Worm (Caenorhabditis elegans) whole organism, young adult: Measurements from ENCODE around the gene K02C4.5.
A peak's percentile ranks its signal among the peaks of the same experiment; 100 is the strongest.

ENCODE experiments used
- D2030.7 ChIP-seq: fragments of 200-800 bp; sonication (Bioruptor generic); IDR thresholded peaks from 2 replicates; pipeline ENCODE4 v1.3.6; 2022; ENCODE audit warnings: missing genetic modification reagents, missing genetic modification characterization, missing compliant biosample characterization
- F10E7.11 ChIP-seq: sonication (generic microtip); optimal IDR thresholded peaks from 2 replicates; lab custom pipeline; 2017; ENCODE audit warnings: mild to moderate bottlenecking, missing genetic modification characterization, moderate library complexity, missing compliant biosample characterization
- F22D6.2 ChIP-seq: sonication (generic microtip); optimal IDR thresholded peaks from 2 replicates; lab custom pipeline; 2016; ENCODE audit warnings: mild to moderate bottlenecking, missing genetic modification characterization, missing compliant biosample characterization
- F23B12.7 ChIP-seq: sonication (generic microtip); optimal IDR thresholded peaks from 2 replicates; lab custom pipeline; 2017; ENCODE audit warnings: missing genetic modification characterization, mild to moderate bottlenecking, missing compliant biosample characterization, antibody characterized with exemption, moderate library complexity; ENCODE audit not compliant: insufficient read depth
- F37B4.10 ChIP-seq: fragments of 200-800 bp; sonication (Bioruptor generic); IDR thresholded peaks from 2 replicates; pipeline ENCODE4 v1.3.6; 2022; ENCODE audit warnings: missing genetic modification characterization, missing compliant biosample characterization
- F49E8.2 ChIP-seq: sonication (generic microtip); optimal IDR thresholded peaks from 3 replicates; lab custom pipeline; 2017; ENCODE audit warnings: missing genetic modification characterization, mild to moderate bottlenecking, missing compliant biosample characterization, antibody characterized with exemption, moderate library complexity; ENCODE audit not compliant: insufficient read depth
- K11D2.4 ChIP-seq: fragments of 200-800 bp; sonication (Bioruptor generic); IDR thresholded peaks from 2 replicates; pipeline ENCODE4 v1.3.6; 2022; ENCODE audit warnings: missing genetic modification reagents, missing genetic modification characterization, missing compliant biosample characterization
- T26A5.8 ChIP-seq: sonication (generic microtip); optimal IDR thresholded peaks from 2 replicates; lab custom pipeline; 2016; ENCODE audit warnings: missing genetic modification characterization, missing compliant biosample characterization
- Y79H2A.3 ChIP-seq: fragments of 200-800 bp; sonication (Bioruptor generic); conservative IDR thresholded peaks from 2 replicates; pipeline ENCODE4 v1.3.6; 2022; ENCODE audit warnings: missing genetic modification reagents, missing genetic modification characterization, missing compliant biosample characterization
- akir-1 ChIP-seq: fragments of 200-800 bp; sonication (Bioruptor generic); optimal IDR thresholded peaks from 2 replicates; lab custom pipeline; 2018; ENCODE audit warnings: mild to moderate bottlenecking, missing genetic modification characterization, moderate library complexity, missing compliant biosample characterization
- ama-1 ChIP-seq, 3 experiments: fragments of 150-350 bp in 1 of 3; sonication (generic microtip) in 2 of 3; optimal IDR thresholded peaks; 2 replicates each; lab custom pipeline; 2014 to 2018; ENCODE audit warnings: missing biosample characterization in 2 of 3, missing genetic modification characterization in 2 of 3, missing genetic modification reagents in 2 of 3
- atf-7 ChIP-seq: sonication (generic microtip); optimal IDR thresholded peaks from 2 replicates; lab custom pipeline; 2017; ENCODE audit warnings: mild to moderate bottlenecking, missing genetic modification characterization, missing compliant biosample characterization
- attf-3 ChIP-seq: fragments of 200-800 bp; sonication (Bioruptor generic); conservative IDR thresholded peaks from 2 replicates; pipeline ENCODE4 v1.3.6; 2022; ENCODE audit warnings: missing genetic modification reagents, missing genetic modification characterization, missing compliant biosample characterization
- cebp-2 ChIP-seq: fragments of 200-800 bp; sonication (Bioruptor generic); IDR thresholded peaks from 2 replicates; pipeline ENCODE4 v1.3.6; 2022; ENCODE audit warnings: missing genetic modification characterization, missing compliant biosample characterization
- ceh-100 ChIP-seq: fragments of 200-800 bp; sonication (Bioruptor generic); IDR thresholded peaks from 2 replicates; pipeline ENCODE4 v1.3.6; 2022; ENCODE audit warnings: missing genetic modification reagents, missing genetic modification characterization, missing compliant biosample characterization
- ceh-79 ChIP-seq: sonication (generic microtip); optimal IDR thresholded peaks from 2 replicates; lab custom pipeline; 2017; ENCODE audit warnings: mild to moderate bottlenecking, missing genetic modification characterization, missing compliant biosample characterization
- die-1 ChIP-seq: sonication (generic microtip); optimal IDR thresholded peaks from 2 replicates; lab custom pipeline; 2016; ENCODE audit warnings: missing genotype, mild to moderate bottlenecking, missing genetic modification characterization, missing compliant biosample characterization
- dpff-1 ChIP-seq: sonication (generic microtip); optimal IDR thresholded peaks from 2 replicates; lab custom pipeline; 2017; ENCODE audit warnings: mild to moderate bottlenecking, missing genetic modification characterization, missing compliant biosample characterization
- efl-1 ChIP-seq: fragments of 150-350 bp; optimal IDR thresholded peaks from 2 replicates; lab custom pipeline; 2014; ENCODE audit warnings: missing biosample characterization, missing genetic modification reagents, missing genetic modification characterization
- egrh-3 ChIP-seq: fragments of 200-800 bp; sonication (Bioruptor generic); IDR thresholded peaks from 2 replicates; pipeline ENCODE4 v1.3.6; 2022; ENCODE audit warnings: missing genetic modification reagents, missing genetic modification characterization, missing compliant biosample characterization
- ekl-4 ChIP-seq: fragments of 200-800 bp; sonication (Bioruptor generic); IDR thresholded peaks from 2 replicates; pipeline ENCODE4 v1.3.6; 2022; ENCODE audit warnings: missing genetic modification reagents, missing genetic modification characterization, missing compliant biosample characterization
- ets-4 ChIP-seq: fragments of 200-800 bp; sonication (Bioruptor generic); optimal IDR thresholded peaks from 2 replicates; lab custom pipeline; 2018; ENCODE audit warnings: mild to moderate bottlenecking, missing genetic modification characterization, missing compliant biosample characterization
- fkh-3 ChIP-seq: sonication (generic microtip); optimal IDR thresholded peaks from 2 replicates; lab custom pipeline; 2016; ENCODE audit warnings: mild to moderate bottlenecking, missing genetic modification characterization, missing compliant biosample characterization
- hrde-1 ChIP-seq: sonication (generic microtip); optimal IDR thresholded peaks from 2 replicates; lab custom pipeline; 2016; ENCODE audit warnings: missing genetic modification characterization, mild to moderate bottlenecking, missing compliant biosample characterization, moderate library complexity, missing genotype, missing genetic modification reagents, borderline replicate concordance
- let-526 ChIP-seq: fragments of 200-800 bp; sonication (Bioruptor generic); IDR thresholded peaks from 2 replicates; pipeline ENCODE4 v1.3.6; 2022; ENCODE audit warnings: missing genetic modification reagents, missing genetic modification characterization, missing compliant biosample characterization
- lin-35 ChIP-seq, 3 experiments: fragments of 150-350 bp in 2 of 3; sonication (generic microtip) in 1 of 3; optimal IDR thresholded peaks; 2 replicates each; lab custom pipeline; 2014 to 2018; ENCODE audit warnings: missing biosample characterization in 3 of 3, missing genetic modification characterization in 3 of 3, missing genetic modification reagents in 3 of 3
- lin-40 ChIP-seq: sonication (generic microtip); optimal IDR thresholded peaks from 2 replicates; lab custom pipeline; 2016; ENCODE audit warnings: missing genetic modification characterization, mild to moderate bottlenecking, missing compliant biosample characterization, missing genotype, missing genetic modification reagents
- lin-54 ChIP-seq: fragments of 200-800 bp; sonication (Bioruptor generic); optimal IDR thresholded peaks from 2 replicates; lab custom pipeline; 2018; ENCODE audit warnings: mild to moderate bottlenecking, missing genetic modification characterization, missing compliant biosample characterization
- lsl-1 ChIP-seq: fragments of 200-800 bp; sonication (Bioruptor generic); optimal IDR thresholded peaks from 2 replicates; lab custom pipeline; 2018; ENCODE audit warnings: mild to moderate bottlenecking, missing genetic modification characterization, moderate library complexity, missing compliant biosample characterization
- lsy-27 ChIP-seq: sonication (generic microtip); optimal IDR thresholded peaks from 2 replicates; lab custom pipeline; 2017; ENCODE audit warnings: missing genetic modification characterization, mild to moderate bottlenecking, missing compliant biosample characterization, antibody characterized with exemption, missing genotype, borderline replicate concordance; ENCODE audit not compliant: insufficient read depth
- mcd-1 ChIP-seq: fragments of 200-800 bp; sonication (Bioruptor generic); IDR thresholded peaks from 2 replicates; pipeline ENCODE4 v1.3.6; 2022; ENCODE audit warnings: missing genetic modification reagents, missing genetic modification characterization, missing compliant biosample characterization
- mel-28 ChIP-seq: sonication (generic microtip); optimal IDR thresholded peaks from 2 replicates; lab custom pipeline; 2016; ENCODE audit warnings: borderline replicate concordance, mild to moderate bottlenecking, missing genetic modification characterization, missing compliant biosample characterization
- rcor-1 ChIP-seq: fragments of 200-800 bp; sonication (Bioruptor generic); IDR thresholded peaks from 2 replicates; pipeline ENCODE4 v1.3.6; 2022; ENCODE audit warnings: missing genetic modification reagents, missing genetic modification characterization, missing compliant biosample characterization
- repo-1 ChIP-seq: sonication (generic microtip); optimal IDR thresholded peaks from 2 replicates; lab custom pipeline; 2017; ENCODE audit warnings: mild to moderate bottlenecking, missing genetic modification characterization, missing compliant biosample characterization
- rpc-1 ChIP-seq, 2 experiments: fragments of 150-350 bp in 1 of 2; sonication (generic microtip) in 1 of 2; optimal IDR thresholded peaks; 2 replicates each; lab custom pipeline; 2014 to 2018; ENCODE audit warnings: missing biosample characterization in 1 of 2, missing genetic modification characterization in 1 of 2, missing genetic modification reagents in 1 of 2, missing genotype in 1 of 2
- sdz-38 ChIP-seq: sonication (generic microtip); optimal IDR thresholded peaks from 2 replicates; lab custom pipeline; 2016; ENCODE audit warnings: missing genotype, missing genetic modification characterization, missing compliant biosample characterization
- sea-2 ChIP-seq: fragments of 200-800 bp; sonication (Bioruptor generic); IDR thresholded peaks from 2 replicates; pipeline ENCODE4 v1.3.6; 2022; ENCODE audit warnings: missing genetic modification characterization, missing compliant biosample characterization
- snpc-1.3 ChIP-seq: sonication (generic microtip); optimal IDR thresholded peaks from 2 replicates; lab custom pipeline; 2017; ENCODE audit warnings: missing genetic modification characterization, mild to moderate bottlenecking, missing compliant biosample characterization, antibody characterized with exemption, moderate library complexity, missing genotype, missing genetic modification reagents; ENCODE audit not compliant: insufficient read depth
- snpc-3.4 ChIP-seq: sonication (generic microtip); optimal IDR thresholded peaks from 2 replicates; lab custom pipeline; 2017; ENCODE audit warnings: missing genetic modification characterization, mild to moderate bottlenecking, missing compliant biosample characterization, antibody characterized with exemption, moderate library complexity, missing genotype, missing genetic modification reagents
- sptf-2 ChIP-seq: fragments of 200-800 bp; sonication (Bioruptor generic); optimal IDR thresholded peaks from 2 replicates; lab custom pipeline; 2018; ENCODE audit warnings: mild to moderate bottlenecking, missing genetic modification characterization, missing compliant biosample characterization
- tbp1 ChIP-seq: fragments of 200-800 bp; sonication (Bioruptor generic); optimal IDR thresholded peaks from 2 replicates; lab custom pipeline; 2018; ENCODE audit warnings: mild to moderate bottlenecking, missing genetic modification characterization, missing compliant biosample characterization
- tlf-1 ChIP-seq: fragments of 200-800 bp; sonication (Bioruptor generic); optimal IDR thresholded peaks from 2 replicates; lab custom pipeline; 2018; ENCODE audit warnings: mild to moderate bottlenecking, missing genetic modification characterization, missing compliant biosample characterization
- xnd-1 ChIP-seq: sonication (generic microtip); optimal IDR thresholded peaks from 2 replicates; lab custom pipeline; 2016; ENCODE audit warnings: missing genotype, missing genetic modification reagents, missing genetic modification characterization, missing compliant biosample characterization
- ztf-25 ChIP-seq: fragments of 200-800 bp; sonication (Bioruptor generic); IDR thresholded peaks from 2 replicates; pipeline ENCODE4 v1.3.6; 2022; ENCODE audit warnings: missing genetic modification reagents, missing genetic modification characterization, missing compliant biosample characterization
- ztf-26 ChIP-seq: sonication (generic microtip); optimal IDR thresholded peaks from 2 replicates; lab custom pipeline; 2017; ENCODE audit warnings: missing genetic modification characterization, missing compliant biosample characterization

Gene K02C4.5

ce11 chrII:8106921-8107695 is 28.9 kb downstream of the K02C4.5 start, which contains the start of the genes chst-1 and C41C4.9 (continued):
- TF ChIP-seq atf-7 (tag; lab: Kevin White, UChicago) = peak; percentile 91
- TF ChIP-seq lin-35 (GFP tag; optimal IDR thresholded peaks at IDR 0.05; lab: Kevin White, UChicago) = no peak
- TF ChIP-seq snpc-3.4 (tag; lab: Kevin White, UChicago) = peak; percentile 76
- TF ChIP-seq egrh-3 (GFP tag; lab: Robert Waterston, UW) = no peak
- TF ChIP-seq ekl-4 = peak; percentile 91
- no peak for TF ChIP-seq ama-1 (optimal IDR thresholded peaks at IDR 0.05; lab: Kevin White, UChicago)
- peak in 1 of 2 experiments; percentile 86 for TF ChIP-seq ama-1 (GFP tag; optimal IDR thresholded peaks at IDR 0.05; lab: Kevin White, UChicago)
- no peak; the same call in 1 of the 2 replicates for TF ChIP-seq D2030.7 (GFP tag; lab: Robert Waterston, UW)
- peak; percentile 43 for TF ChIP-seq efl-1 (GFP tag; lab: Kevin White, UChicago)
- peak; percentile 96 for TF ChIP-seq die-1 (tag; lab: Kevin White, UChicago)
- peak; percentile 84 for TF ChIP-seq lin-54 (GFP tag; lab: Kevin White, UChicago)
- TF ChIP-seq cebp-2 = peak; percentile 88; the same call in 1 of the 2 replicates
- TF ChIP-seq tlf-1 (GFP tag; lab: Kevin White, UChicago) = peak; percentile 64
- TF ChIP-seq ztf-26 (tag; lab: Kevin White, UChicago) = peak; percentile 88
- TF ChIP-seq ceh-79 = peak; percentile 92
- TF ChIP-seq F23B12.7 = peak; percentile 81
- TF ChIP-seq lin-40 (tag; lab: Kevin White, UChicago) = no peak
- TF ChIP-seq tbp1 (GFP tag; lab: Kevin White, UChicago) = peak; percentile 96
- no peak for TF ChIP-seq K11D2.4
- peak; percentile 84 for TF ChIP-seq fkh-3 (tag; lab: Kevin White, UChicago)
- no peak; the same call in 1 of the 2 replicates for TF ChIP-seq let-526 (GFP tag; lab: Robert Waterston, UW)
- TF ChIP-seq Y79H2A.3 (GFP tag; lab: Robert Waterston, UW) = peak; percentile 68; the same call in 1 of the 2 replicates
- peak; percentile 61 for TF ChIP-seq attf-3 (GFP tag; lab: Robert Waterston, UW)
- peak; percentile 94 for TF ChIP-seq rpc-1 (optimal IDR thresholded peaks at IDR 0.05; lab: Kevin White, UChicago)
- peak; percentile 97 for TF ChIP-seq rpc-1 (tag; optimal IDR thresholded peaks at IDR 0.05; lab: Kevin White, UChicago)
- no peak for TF ChIP-seq sea-2
- TF ChIP-seq ets-4 (GFP tag; lab: Kevin White, UChicago) = peak; percentile 91
- TF ChIP-seq ztf-25 (GFP tag; lab: Robert Waterston, UW) = peak; percentile 96
- TF ChIP-seq mcd-1 (GFP tag; lab: Robert Waterston, UW) = no peak
- peak; percentile 78 for TF ChIP-seq repo-1 (tag; lab: Kevin White, UChicago)
- 0 out of 2 replicates have a peak, but pooled peaks have one; percentile 90 for TF ChIP-seq F37B4.10 (GFP tag; lab: Robert Waterston, UW)
- peak; percentile 75 for TF ChIP-seq ceh-100 (GFP tag; lab: Robert Waterston, UW)
- peak; percentile 8 for TF ChIP-seq lsy-27 (tag; lab: Kevin White, UChicago)
- TF ChIP-seq dpff-1 (tag; lab: Kevin White, UChicago) = peak; percentile 83
- peak; percentile 92 for TF ChIP-seq snpc-1.3
- TF ChIP-seq F22D6.2 (tag; lab: Kevin White, UChicago) = peak; percentile 74
- no peak for TF ChIP-seq lsl-1 (GFP tag; lab: Kevin White, UChicago)
- TF ChIP-seq mel-28 (tag; lab: Kevin White, UChicago) = no peak
- peak; percentile 80 for TF ChIP-seq hrde-1
- no peak for TF ChIP-seq xnd-1
- peak; percentile 41 for TF ChIP-seq F49E8.2 (tag; lab: Kevin White, UChicago)
- TF ChIP-seq T26A5.8 (tag; lab: Kevin White, UChicago) = peak; percentile 96
- no peak for TF ChIP-seq sdz-38 (tag; lab: Kevin White, UChicago)
- TF ChIP-seq sptf-2 (GFP tag; lab: Kevin White, UChicago) = peak; percentile 94
- TF ChIP-seq F10E7.11 = peak; percentile 88
- TF ChIP-seq akir-1 = peak; percentile 77
- peak; percentile 75 for TF ChIP-seq rcor-1
